Worm (Caenorhabditis elegans) whole organism, late embryonic: ENCODE measurements around the gene F52E10.2.
A peak's percentile ranks its signal among the peaks of the same experiment; 100 is the strongest.

Experiments
- C38D4.7 ChIP-seq: fragments of 200-800 bp; sonication (Bioruptor generic); optimal IDR thresholded peaks from 2 replicates; lab custom pipeline; 2018; ENCODE audit warnings: mild to moderate bottlenecking, missing genetic modification characterization, moderate library complexity, missing compliant biosample characterization
- K09A11.1 ChIP-seq: sonication (generic microtip); optimal IDR thresholded peaks from 2 replicates; lab custom pipeline; 2017; ENCODE audit warnings: antibody characterized with exemption, mild to moderate bottlenecking, missing genetic modification characterization, missing compliant biosample characterization; ENCODE audit not compliant: insufficient read depth
- T23F11.4 ChIP-seq: fragments of 200-800 bp; sonication (Bioruptor generic); optimal IDR thresholded peaks from 2 replicates; lab custom pipeline; 2018; ENCODE audit warnings: mild to moderate bottlenecking, missing genetic modification characterization, missing compliant biosample characterization
- Y22D7AL.16 ChIP-seq: sonication (generic microtip); optimal IDR thresholded peaks from 2 replicates; lab custom pipeline; 2016; ENCODE audit warnings: missing genetic modification characterization, missing compliant biosample characterization
- ahr-1 ChIP-seq: sonication (generic microtip); optimal IDR thresholded peaks from 2 replicates; lab custom pipeline; 2016; ENCODE audit warnings: missing genetic modification characterization, missing compliant biosample characterization
- ama-1 ChIP-seq: fragments of 150-350 bp; optimal IDR thresholded peaks from 2 replicates; lab custom pipeline; 2014
- ceh-14 ChIP-seq: sonication (generic microtip); optimal IDR thresholded peaks from 2 replicates; lab custom pipeline; 2016; ENCODE audit warnings: missing genotype, missing genetic modification characterization, missing compliant biosample characterization
- ceh-30 ChIP-seq: fragments of 150-350 bp; optimal IDR thresholded peaks from 2 replicates; lab custom pipeline; 2014; ENCODE audit warnings: missing biosample characterization, missing genetic modification characterization
- ceh-34 ChIP-seq: sonication (generic microtip); optimal IDR thresholded peaks from 2 replicates; lab custom pipeline; 2016; ENCODE audit warnings: mild to moderate bottlenecking, missing genetic modification characterization, missing compliant biosample characterization
- ceh-45 ChIP-seq: fragments of 200-800 bp; sonication (Bioruptor generic); IDR thresholded peaks from 2 replicates; pipeline ENCODE4 v1.3.6; 2022; ENCODE audit warnings: missing genetic modification reagents, missing genetic modification characterization, missing compliant biosample characterization
- ceh-48 ChIP-seq: sonication (generic microtip); optimal IDR thresholded peaks from 2 replicates; lab custom pipeline; 2016; ENCODE audit warnings: missing genetic modification characterization, inconsistent platforms, missing compliant biosample characterization
- ceh-6 ChIP-seq: fragments of 200-800 bp; sonication (Bioruptor generic); optimal IDR thresholded peaks from 2 replicates; lab custom pipeline; 2018; ENCODE audit warnings: mild to moderate bottlenecking, missing genetic modification characterization, missing compliant biosample characterization
- ceh-9 ChIP-seq: sonication (generic microtip); optimal IDR thresholded peaks from 2 replicates; lab custom pipeline; 2016; ENCODE audit warnings: mild to moderate bottlenecking, missing genetic modification characterization, inconsistent platforms, missing compliant biosample characterization
- dmd-4 ChIP-seq: sonication (generic microtip); optimal IDR thresholded peaks from 2 replicates; lab custom pipeline; 2016; ENCODE audit warnings: borderline replicate concordance, missing genetic modification characterization, missing compliant biosample characterization
- elt-2 ChIP-seq: sonication (generic microtip); optimal IDR thresholded peaks from 2 replicates; lab custom pipeline; 2016; ENCODE audit warnings: missing genetic modification reagents, missing genetic modification characterization, missing compliant biosample characterization
- elt-4 ChIP-seq: sonication (generic microtip); optimal IDR thresholded peaks from 2 replicates; lab custom pipeline; 2016; ENCODE audit warnings: missing genetic modification characterization, missing compliant biosample characterization
- ets-4 ChIP-seq: sonication (generic microtip); optimal IDR thresholded peaks from 2 replicates; lab custom pipeline; 2016; ENCODE audit warnings: missing genetic modification characterization, missing compliant biosample characterization
- fax-1 ChIP-seq: sonication (generic microtip); optimal IDR thresholded peaks from 2 replicates; lab custom pipeline; 2016; ENCODE audit warnings: missing genotype, missing genetic modification characterization, missing compliant biosample characterization
- fkh-10 ChIP-seq: fragments of 150-350 bp; optimal IDR thresholded peaks from 2 replicates; lab custom pipeline; 2014; ENCODE audit warnings: missing biosample characterization, missing genetic modification reagents, missing genetic modification characterization
- fkh-6 ChIP-seq: sonication (generic microtip); optimal IDR thresholded peaks from 2 replicates; lab custom pipeline; 2016; ENCODE audit warnings: missing genetic modification characterization, missing compliant biosample characterization
- hlh-13 ChIP-seq: fragments of 200-800 bp; sonication (Bioruptor generic); optimal IDR thresholded peaks from 2 replicates; lab custom pipeline; 2018; ENCODE audit warnings: mild to moderate bottlenecking, missing genetic modification characterization, missing compliant biosample characterization
- hlh-30 ChIP-seq: sonication (generic microtip); optimal IDR thresholded peaks from 2 replicates; lab custom pipeline; 2017; ENCODE audit warnings: antibody characterized with exemption, missing genetic modification characterization, missing compliant biosample characterization; ENCODE audit not compliant: insufficient read depth
- hlh-8 ChIP-seq: sonication (generic microtip); optimal IDR thresholded peaks from 2 replicates; lab custom pipeline; 2016; ENCODE audit warnings: missing genotype, missing genetic modification characterization, missing compliant biosample characterization
- mec-3 ChIP-seq: sonication (generic microtip); optimal IDR thresholded peaks from 2 replicates; lab custom pipeline; 2016; ENCODE audit warnings: borderline replicate concordance, missing genetic modification characterization, missing compliant biosample characterization
- nfya-1 ChIP-seq: sonication (generic microtip); optimal IDR thresholded peaks from 2 replicates; lab custom pipeline; 2017; ENCODE audit warnings: missing genetic modification characterization, mild to moderate bottlenecking, missing compliant biosample characterization, antibody characterized with exemption, moderate library complexity
- nhr-11 ChIP-seq: fragments of 150-350 bp; optimal IDR thresholded peaks from 2 replicates; lab custom pipeline; 2014; ENCODE audit warnings: missing biosample characterization, missing genetic modification characterization
- nhr-232 ChIP-seq: sonication (generic microtip); optimal IDR thresholded peaks from 2 replicates; lab custom pipeline; 2016; ENCODE audit warnings: missing genetic modification characterization, missing compliant biosample characterization
- pag-3 ChIP-seq: sonication (generic microtip); optimal IDR thresholded peaks from 2 replicates; lab custom pipeline; 2016; ENCODE audit warnings: missing compliant biosample characterization, missing genetic modification characterization, borderline replicate concordance
- pat-9 ChIP-seq: fragments of 200-800 bp; sonication (Bioruptor generic); optimal IDR thresholded peaks from 2 replicates; lab custom pipeline; 2018; ENCODE audit warnings: mild to moderate bottlenecking, missing genetic modification characterization, moderate library complexity, missing compliant biosample characterization
- pax-1 ChIP-seq: fragments of 150-350 bp; optimal IDR thresholded peaks from 2 replicates; lab custom pipeline; 2014; ENCODE audit warnings: missing biosample characterization, missing genetic modification characterization
- pha-2 ChIP-seq: sonication (generic microtip); optimal IDR thresholded peaks from 2 replicates; lab custom pipeline; 2017; ENCODE audit warnings: mild to moderate bottlenecking, missing genetic modification characterization, missing compliant biosample characterization
- pha-4 ChIP-seq: fragments of 150-350 bp; optimal IDR thresholded peaks from 2 replicates; lab custom pipeline; 2018; ENCODE audit warnings: missing biosample characterization, missing genetic modification reagents, missing genetic modification characterization
- pqm-1 ChIP-seq: sonication (generic microtip); optimal IDR thresholded peaks from 2 replicates; lab custom pipeline; 2016; ENCODE audit warnings: missing genetic modification characterization, missing compliant biosample characterization
- rnt-1 ChIP-seq: sonication (generic microtip); optimal IDR thresholded peaks from 2 replicates; lab custom pipeline; 2016; ENCODE audit warnings: missing genetic modification characterization, missing compliant biosample characterization
- sox-2 ChIP-seq: fragments of 200-800 bp; sonication (Bioruptor generic); IDR thresholded peaks from 2 replicates; pipeline ENCODE4 v1.3.6; 2022; ENCODE audit warnings: missing genetic modification reagents, missing genetic modification characterization, missing compliant biosample characterization
- tbx-2 ChIP-seq: sonication (generic microtip); optimal IDR thresholded peaks from 2 replicates; lab custom pipeline; 2016; ENCODE audit warnings: missing genetic modification characterization, missing compliant biosample characterization
- tbx-7 ChIP-seq: sonication (generic microtip); optimal IDR thresholded peaks from 2 replicates; lab custom pipeline; 2016; ENCODE audit warnings: missing genotype, missing genetic modification characterization, missing compliant biosample characterization
- ttx-3 ChIP-seq: sonication (generic microtip); optimal IDR thresholded peaks from 2 replicates; lab custom pipeline; 2016; ENCODE audit warnings: missing genetic modification reagents, missing genetic modification characterization, missing compliant biosample characterization
- unc-3 ChIP-seq, 2 experiments: fragments of 200-800 bp in 1 of 2; sonication (Bioruptor generic) in 1 of 2; sonication (generic microtip) in 1 of 2; conservative IDR thresholded peaks in 1 of 2; optimal IDR thresholded peaks in 1 of 2; 2 replicates each; pipeline versions ENCODE4 v1.3.6 to Lab custom; 2016 to 2022; ENCODE audit warnings: missing compliant biosample characterization in 2 of 2, missing genetic modification characterization in 2 of 2, missing genetic modification reagents in 1 of 2
- unc-55 ChIP-seq: sonication (generic microtip); optimal IDR thresholded peaks from 2 replicates; lab custom pipeline; 2017; ENCODE audit warnings: missing biosample characterization, missing genetic modification reagents, missing genetic modification characterization
- unc-86 ChIP-seq: sonication (generic microtip); optimal IDR thresholded peaks from 2 replicates; lab custom pipeline; 2016; ENCODE audit warnings: missing genetic modification characterization, missing compliant biosample characterization
- zip-5 ChIP-seq: sonication (generic microtip); optimal IDR thresholded peaks from 2 replicates; lab custom pipeline; 2016; ENCODE audit warnings: missing genetic modification characterization, missing compliant biosample characterization

The F52E10.2 gene

DNA sequence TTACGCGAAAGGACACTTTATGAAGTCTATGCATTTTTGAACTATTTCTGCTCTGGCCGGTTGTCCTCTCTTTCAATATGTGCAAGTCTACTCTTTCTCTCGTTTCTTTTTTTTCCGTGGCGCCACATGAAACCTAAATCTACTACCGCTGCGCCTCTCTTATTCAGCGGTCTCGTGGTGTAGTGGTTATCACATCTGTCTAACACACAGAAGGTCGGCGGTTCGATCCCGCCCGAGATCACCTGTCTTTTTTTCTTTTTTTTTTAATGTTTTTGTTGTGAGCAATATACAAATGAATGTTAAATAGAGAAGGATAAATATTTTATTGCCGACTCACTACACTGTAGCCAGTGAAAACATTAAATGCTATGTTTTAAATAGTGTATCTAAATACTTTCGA is 15.2 kb upstream of the F52E10.2 start (continued):
- TF ChIP-seq Y22D7AL.16 (tag; lab: Kevin White, UChicago) (no peak), unc-55 (GFP tag; lab: Kevin White, UChicago) (no peak), C38D4.7 (GFP tag; lab: Kevin White, UChicago) (peak; percentile 7), ceh-6 (no peak), tbx-7 (no peak), nhr-11 (no peak), ceh-48 (tag; lab: Kevin White, UChicago) (no peak), pqm-1 (tag; lab: Kevin White, UChicago) (no peak), hlh-8 (tag; lab: Kevin White, UChicago) (peak; percentile 3), rnt-1 (tag; lab: Kevin White, UChicago) (no peak), ceh-9 (tag; lab: Kevin White, UChicago) (no peak), pag-3 (no peak), tbx-2 (tag; lab: Kevin White, UChicago) (no peak), unc-86 (tag; lab: Kevin White, UChicago) (no peak), elt-4 (tag; lab: Kevin White, UChicago) (no peak), hlh-30 (tag; lab: Kevin White, UChicago) (no peak), ceh-34 (peak; percentile 25), fax-1 (tag; lab: Kevin White, UChicago) (peak; percentile 26), pha-2 (no peak), ahr-1 (no peak)

- TF ChIP-seq dmd-4 (tag; lab: Kevin White, UChicago), result no peak
Measured at ce11 chrX:16297123-16297522, 14.1 kb upstream of the F52E10.2 start.

DNA sequence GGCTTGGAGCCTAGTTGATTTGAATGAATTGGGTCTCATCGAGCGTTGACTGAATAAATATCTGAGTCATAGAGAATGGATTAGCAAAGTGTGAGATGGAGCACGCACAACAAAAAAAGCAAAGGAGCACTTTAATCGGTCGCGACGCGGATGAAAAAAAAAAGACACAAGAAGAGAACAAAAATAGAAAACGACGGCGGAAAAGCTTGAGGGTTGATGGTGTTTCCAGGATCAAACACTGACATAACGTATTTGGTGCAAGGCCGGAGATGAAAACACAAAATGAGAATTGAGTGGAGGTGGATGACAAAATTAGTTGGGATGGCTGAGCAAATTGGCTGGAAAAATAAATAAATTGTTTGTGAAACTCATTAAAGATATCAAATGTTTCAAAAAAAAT is 9.9 kb upstream of the F52E10.2 start, which contains the start of gene F52E10.4:
F52E10.4 (minus strand) TSS at position 101 of the 400 bp plus-strand sequence.
- TF ChIP-seq hlh-30 (tag; lab: Kevin White, UChicago), result no peak
- TF ChIP-seq nfya-1, result no peak
- TF ChIP-seq pag-3, result no peak
- TF ChIP-seq ttx-3 (tag; lab: Kevin White, UChicago), result no peak
- TF ChIP-seq fkh-6 (tag; lab: Kevin White, UChicago), result no peak
- no peak for TF ChIP-seq ets-4 (tag; lab: Kevin White, UChicago)
- TF ChIP-seq nhr-232 (tag; lab: Kevin White, UChicago), result no peak
- no peak for TF ChIP-seq elt-2 (tag; lab: Kevin White, UChicago)
- TF ChIP-seq zip-5 (tag; lab: Kevin White, UChicago), result no peak
- TF ChIP-seq C38D4.7 (GFP tag; lab: Kevin White, UChicago), result no peak
- no peak for TF ChIP-seq K09A11.1
- no peak for TF ChIP-seq ama-1
- TF ChIP-seq pha-2, result no peak
- TF ChIP-seq hlh-13 (GFP tag; lab: Kevin White, UChicago), result no peak
- no peak for TF ChIP-seq ceh-30 (tag; lab: Kevin White, UChicago)

DNA sequence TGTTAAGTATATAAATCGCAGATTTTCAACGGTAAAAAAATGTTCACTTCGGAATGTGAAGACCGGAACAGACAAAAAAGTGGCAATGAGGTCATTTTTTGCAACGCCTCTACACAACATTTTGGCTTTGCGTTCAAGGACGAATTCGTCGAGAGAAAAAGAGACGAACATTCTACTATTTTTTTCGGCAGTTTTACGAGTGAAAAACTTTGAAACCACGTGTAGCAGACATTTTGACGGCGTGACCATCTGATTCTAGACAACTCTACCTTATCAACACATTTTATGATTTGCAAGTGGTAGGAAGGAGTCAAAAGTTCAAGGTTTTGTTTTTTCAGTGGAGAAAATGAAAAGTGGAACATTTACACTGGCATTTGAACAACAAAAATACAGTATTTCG is 7.5 kb upstream of the F52E10.2 start:
- no peak for TF ChIP-seq fkh-6 (tag; lab: Kevin White, UChicago)
- TF ChIP-seq nhr-232 (tag; lab: Kevin White, UChicago), result no peak
- no peak for TF ChIP-seq mec-3

ce11 chrX:16289635-16290034 is 6.6 kb upstream of the F52E10.2 start:
- no peak for TF ChIP-seq ceh-14
- no peak for TF ChIP-seq unc-55 (GFP tag; lab: Kevin White, UChicago)
- no peak for TF ChIP-seq rnt-1 (tag; lab: Kevin White, UChicago)
- TF ChIP-seq sox-2 (GFP tag; lab: Robert Waterston, UW), result no peak
- no peak for TF ChIP-seq fkh-10
- no peak for TF ChIP-seq tbx-2 (tag; lab: Kevin White, UChicago)
- TF ChIP-seq ceh-30 (tag; lab: Kevin White, UChicago), result no peak
- TF ChIP-seq zip-5 (tag; lab: Kevin White, UChicago), result no peak
- TF ChIP-seq T23F11.4 (GFP tag; lab: Kevin White, UChicago), result no peak
- TF ChIP-seq pat-9 (tag; lab: Kevin White, UChicago), result no peak
- no peak for TF ChIP-seq ttx-3 (tag; lab: Kevin White, UChicago)
- TF ChIP-seq ama-1, result no peak
- TF ChIP-seq pqm-1 (tag; lab: Kevin White, UChicago), result no peak
- no peak for TF ChIP-seq pha-2
- TF ChIP-seq unc-3 (GFP tag; conservative IDR thresholded peaks at IDR 0.05; lab: Robert Waterston, UW), result no peak
- no peak for TF ChIP-seq unc-3 (tag; optimal IDR thresholded peaks at IDR 0.05; lab: Kevin White, UChicago)
- no peak for TF ChIP-seq hlh-13 (GFP tag; lab: Kevin White, UChicago)
- no peak for TF ChIP-seq ceh-45 (GFP tag; lab: Robert Waterston, UW)
- no peak for TF ChIP-seq pax-1 (tag; lab: Kevin White, UChicago)
- TF ChIP-seq pha-4 (tag; lab: Kevin White, UChicago), result no peak
- no peak for TF ChIP-seq hlh-30 (tag; lab: Kevin White, UChicago)
